Worm (Caenorhabditis elegans): ENCODE measurements around the gene ddo-1.

DNA sequence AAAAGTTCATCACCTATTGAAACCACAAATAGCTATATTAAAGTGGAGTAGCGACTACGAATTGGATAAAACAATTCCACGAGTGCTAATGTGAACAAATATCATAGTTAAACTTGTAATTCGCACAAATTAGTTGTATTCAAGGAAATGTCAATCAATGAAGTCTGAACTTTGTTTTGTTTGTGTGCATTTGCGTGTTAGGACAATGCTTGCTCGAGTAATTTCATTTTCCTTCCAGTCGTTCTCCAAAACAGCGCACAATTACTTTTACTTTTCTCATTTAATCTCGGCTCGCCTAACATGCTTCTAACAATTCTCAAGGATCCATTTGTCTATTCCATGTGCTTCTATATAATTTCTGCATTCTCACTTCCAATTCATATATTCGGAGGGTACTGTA, 47.6 kb upstream of the ddo-1 start, which contains the start of gene srh-301:
- TF ChIP-seq elt-1 (tag; optimal IDR thresholded peaks at IDR 0.05) (no peak), nhr-76 (tag; optimal IDR thresholded peaks at IDR 0.05) (no peak), R02D3.7 (tag; optimal IDR thresholded peaks at IDR 0.05) (no peak), jun-1 (tag; optimal IDR thresholded peaks at IDR 0.05) (no peak), ceh-28 (tag; optimal IDR thresholded peaks at IDR 0.05) (no peak), ceh-82 (tag; optimal IDR thresholded peaks at IDR 0.05) (no peak), fkh-10 (GFP tag; optimal IDR thresholded peaks at IDR 0.05) (no peak), mdl-1 (tag; optimal IDR thresholded peaks at IDR 0.05) (no peak), nhr-25 (tag; optimal IDR thresholded peaks at IDR 0.05) (no peak), elt-3 (tag; optimal IDR thresholded peaks at IDR 0.05) (no peak), aly-2 (tag; optimal IDR thresholded peaks at IDR 0.05) (no peak), lin-15B (tag; optimal IDR thresholded peaks at IDR 0.05) (no peak), nhr-67 (tag; optimal IDR thresholded peaks at IDR 0.05) (no peak)

Measured in whole organism, L3 larva.